Fruit fly (Drosophila melanogaster): ENCODE data around the gene foi.

- TF ChIP-seq EcR (GFP tag; optimal IDR thresholded peaks at IDR 0.05) (no peak), psq (optimal IDR thresholded peaks at IDR 0.05) (no peak), usp (GFP tag; optimal IDR thresholded peaks at IDR 0.05) (no peak), pan (optimal IDR thresholded peaks at IDR 0.05) (no peak), Dll (optimal IDR thresholded peaks at IDR 0.05) (no peak), CG8478 (optimal IDR thresholded peaks at IDR 0.05) (no peak)
Observed at dm6 chr3L:8579513-8579912, 54.5 kb downstream of the foi start.
